Worm (Caenorhabditis elegans): Measurements from ENCODE around the gene F56D6.21.

DNA sequence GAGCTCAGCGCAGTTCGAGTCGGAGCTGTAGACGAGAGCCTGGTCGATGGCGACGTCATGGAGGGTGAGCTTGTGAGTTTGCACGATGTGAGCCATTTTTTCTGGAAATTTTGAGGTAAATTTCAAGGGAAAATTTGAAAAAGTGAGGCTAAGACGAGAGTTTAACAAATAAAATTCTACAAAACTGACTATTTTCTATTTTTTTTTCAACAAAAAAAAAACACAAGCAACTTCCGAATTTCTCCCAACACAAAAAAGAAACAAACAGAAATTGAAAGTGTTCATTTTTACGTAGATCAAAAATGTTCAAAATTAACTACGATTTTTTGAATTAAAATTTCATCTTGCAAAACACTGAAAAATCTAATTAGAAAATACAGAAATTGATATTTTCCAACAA lies 31.0 kb upstream of the F56D6.21 start, which contains the start of gene F37C4.5:
- TF ChIP-seq athp-1 (tag; optimal IDR thresholded peaks at IDR 0.05): no peak
- TF ChIP-seq hlh-12 (tag; optimal IDR thresholded peaks at IDR 0.05): no peak
